Fruit fly (Drosophila melanogaster) whole organism, larva: ENCODE data around the gene TwdlX.

Experiments
- noc ChIP-seq: fragments of 200-800 bp; sonication (Bioruptor generic); optimal IDR thresholded peaks from 3 replicates; lab custom pipeline; 2019; ENCODE audit warnings: missing biosample characterization, mild to moderate bottlenecking, missing genetic modification characterization, moderate library complexity

TwdlX gene

dm6 chrX:16744345-16744744 is 13.5 kb downstream of the TwdlX start:
- TF ChIP-seq noc (tag; lab: Kevin White, UChicago), result no peak

- no peak for TF ChIP-seq noc (tag; lab: Kevin White, UChicago)
These were observed 15.1 kb downstream of the TwdlX start for dm6 chrX:16745942-16746341.

dm6 chrX:16746824-16747223 is 15.9 kb downstream of the TwdlX start:
- no peak for TF ChIP-seq noc (tag; lab: Kevin White, UChicago)

- peak; percentile 85 for TF ChIP-seq noc (tag; lab: Kevin White, UChicago)
These were observed 16.6 kb downstream of the TwdlX start for dm6 chrX:16747467-16747866.

- TF ChIP-seq noc (tag; lab: Kevin White, UChicago), result peak; percentile 68
These were observed 18.4 kb downstream of the TwdlX start for dm6 chrX:16749324-16749723.

dm6 chrX:16750712-16751578 is 20.1 kb downstream of the TwdlX start:
- TF ChIP-seq noc (tag; lab: Kevin White, UChicago), result peak; percentile 82

dm6 chrX:16751579-16752156 is 20.8 kb downstream of the TwdlX start, which contains the start of gene goe:
Gene goe (minus strand): TSS chrX:16751910.
- TF ChIP-seq noc (tag; lab: Kevin White, UChicago), result peak; percentile 56

dm6 chrX:16753066-16753465 is 22.2 kb downstream of the TwdlX start:
- TF ChIP-seq noc (tag; lab: Kevin White, UChicago), result no peak

dm6 chrX:16757645-16758044 is 26.8 kb downstream of the TwdlX start:
- no peak for TF ChIP-seq noc (tag; lab: Kevin White, UChicago)

- no peak for TF ChIP-seq noc (tag; lab: Kevin White, UChicago)
These were observed 29.7 kb downstream of the TwdlX start for dm6 chrX:16760542-16760941.

- TF ChIP-seq noc (tag; lab: Kevin White, UChicago), result no peak
These were observed 30.6 kb downstream of the TwdlX start for dm6 chrX:16761531-16761930.

dm6 chrX:16764955-16765354 is 34.1 kb downstream of the TwdlX start:
- no peak for TF ChIP-seq noc (tag; lab: Kevin White, UChicago)

dm6 chrX:16765809-16766208 is 34.9 kb downstream of the TwdlX start:
- no peak for TF ChIP-seq noc (tag; lab: Kevin White, UChicago)

dm6 chrX:16766868-16767431 is 36.1 kb downstream of the TwdlX start:
- TF ChIP-seq noc (tag; lab: Kevin White, UChicago), result no peak

- no peak for TF ChIP-seq noc (tag; lab: Kevin White, UChicago)
These were observed 37.9 kb downstream of the TwdlX start for dm6 chrX:16768770-16769169.
